Fruit fly (Drosophila melanogaster): Measurements from ENCODE around the gene CG15760.

Gene CG15760

DNA sequence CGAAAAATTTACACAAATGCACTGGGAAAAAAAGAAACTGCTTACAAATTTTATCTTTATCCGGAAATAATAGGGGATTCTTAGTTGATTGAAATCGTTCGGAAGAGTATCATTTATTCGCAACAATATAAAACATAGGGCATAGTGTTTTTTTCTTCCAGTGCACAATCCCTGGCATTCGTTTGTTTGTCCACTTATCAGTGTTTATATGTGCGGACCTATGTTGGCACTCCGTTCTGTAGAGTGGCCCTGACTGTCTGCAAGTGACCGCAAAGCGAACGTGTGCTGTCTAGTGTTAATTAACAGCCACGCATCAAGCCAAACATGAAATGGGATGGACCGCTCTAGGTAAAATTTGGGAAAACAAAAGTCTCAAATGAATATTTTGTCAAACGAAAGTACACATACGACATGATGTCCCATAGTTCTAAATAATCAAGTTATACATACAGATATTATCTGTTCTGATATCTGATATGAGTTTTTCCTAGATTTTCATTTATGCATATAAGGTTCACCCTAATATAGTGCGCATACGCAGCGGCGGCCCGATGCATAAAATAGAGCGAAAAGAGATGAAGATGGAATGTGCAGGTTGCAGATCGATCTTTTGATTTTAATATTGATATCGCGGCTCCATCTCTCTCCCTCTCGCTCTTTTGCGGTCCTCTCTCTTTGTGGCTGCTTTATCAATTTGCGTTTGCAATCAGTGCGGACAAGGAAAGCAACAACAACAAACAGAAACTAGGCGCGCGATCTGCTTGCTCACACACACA, 28.2 kb upstream of the CG15760 start (continued):
- peak; percentile 87 for TF ChIP-seq H15 (GFP tag; IDR thresholded peaks at IDR 0.05)
- peak; percentile 92 for TF ChIP-seq H2.0 (GFP tag; IDR thresholded peaks at IDR 0.05)
- no peak for TF ChIP-seq Stat92E (GFP tag; optimal IDR thresholded peaks at IDR 0.05)
- TF ChIP-seq D19A (tag; optimal IDR thresholded peaks at IDR 0.05): peak; percentile 88
- peak; percentile 78 for TF ChIP-seq CG43689 (GFP tag; IDR thresholded peaks at IDR 0.05)
- TF ChIP-seq CG10366 (GFP tag; IDR thresholded peaks at IDR 0.05): peak; percentile 94
- TF ChIP-seq Eip74EF (GFP tag; optimal IDR thresholded peaks at IDR 0.05): peak in 1 of 2 experiments; percentile 86
- peak; percentile 93 for TF ChIP-seq luna (GFP tag; optimal IDR thresholded peaks at IDR 0.05)
- peak; percentile 16 for TF ChIP-seq pzg (GFP tag; optimal IDR thresholded peaks at IDR 0.05)
- peak; percentile 93 for TF ChIP-seq Ada2b (GFP tag; IDR thresholded peaks at IDR 0.05)
- peak; percentile 81 for TF ChIP-seq CG2202 (tag; optimal IDR thresholded peaks at IDR 0.05)
- peak; percentile 88 for TF ChIP-seq tap (tag; optimal IDR thresholded peaks at IDR 0.05)
- peak; percentile 95 for TF ChIP-seq HmgZ (tag; optimal IDR thresholded peaks at IDR 0.05)
- TF ChIP-seq nom (GFP tag; optimal IDR thresholded peaks at IDR 0.05): peak; percentile 76
- TF ChIP-seq Doc2 (GFP tag; IDR thresholded peaks at IDR 0.05): peak; percentile 69; the same call in 1 of the 2 replicates
- peak; percentile 96 for TF ChIP-seq Antp (GFP tag; optimal IDR thresholded peaks at IDR 0.05)
- peak; percentile 96 for TF ChIP-seq ci (GFP tag; IDR thresholded peaks at IDR 0.05)
- peak; percentile 96 for TF ChIP-seq pnt (GFP tag; optimal IDR thresholded peaks at IDR 0.05)
- peak; percentile 94 for TF ChIP-seq CG9932 (GFP tag; IDR thresholded peaks at IDR 0.05)
- TF ChIP-seq pho (GFP tag; optimal IDR thresholded peaks at IDR 0.05): peak; percentile 96
- peak; percentile 89 for TF ChIP-seq CG32772 (GFP tag; IDR thresholded peaks at IDR 0.05)
- TF ChIP-seq hb (GFP tag; IDR thresholded peaks at IDR 0.05; ENCODE audit: partially characterized antibody): no peak
- peak; percentile 78 for TF ChIP-seq ssp (GFP tag; IDR thresholded peaks at IDR 0.05)
- peak; percentile 88 for TF ChIP-seq CG11093 (GFP tag; IDR thresholded peaks at IDR 0.05)
- peak; percentile 84 for TF ChIP-seq CG5953 (GFP tag; IDR thresholded peaks at IDR 0.05)
- peak; percentile 87 for TF ChIP-seq CG13123 (GFP tag; optimal IDR thresholded peaks at IDR 0.05)
- TF ChIP-seq her (GFP tag; optimal IDR thresholded peaks at IDR 0.05): peak; percentile 95
- TF ChIP-seq crp (GFP tag; optimal IDR thresholded peaks at IDR 0.05): peak in 1 of 2 experiments; percentile 53
- TF ChIP-seq CG30403 (GFP tag; optimal IDR thresholded peaks at IDR 0.05): peak; percentile 95
- peak; percentile 48 for TF ChIP-seq ftz-f1 (GFP tag; optimal IDR thresholded peaks at IDR 0.05)
- TF ChIP-seq Hr3 (GFP tag; optimal IDR thresholded peaks at IDR 0.05): peak; percentile 91
- TF ChIP-seq CG1602 (GFP tag; optimal IDR thresholded peaks at IDR 0.05): peak; percentile 91
- peak; percentile 93 for TF ChIP-seq ems (GFP tag; optimal IDR thresholded peaks at IDR 0.05)
- TF ChIP-seq sd (tag; optimal IDR thresholded peaks at IDR 0.05): peak; percentile 81
- TF ChIP-seq prd (optimal IDR thresholded peaks at IDR 0.05): no peak
- TF ChIP-seq prd (GFP tag; IDR thresholded peaks at IDR 0.05): peak; percentile 94
- TF ChIP-seq salm (tag; optimal IDR thresholded peaks at IDR 0.05): peak; percentile 82
- TF ChIP-seq Dip2 (GFP tag; IDR thresholded peaks at IDR 0.05): 0 out of 2 replicates have a peak, but pooled peaks have one; percentile 23
- TF ChIP-seq CG16815 (GFP tag; optimal IDR thresholded peaks at IDR 0.05): peak; percentile 84
- TF ChIP-seq Bgb (GFP tag; IDR thresholded peaks at IDR 0.05; ENCODE audit: partially characterized antibody): no peak
- TF ChIP-seq Xrp1 (GFP tag; IDR thresholded peaks at IDR 0.05): peak; percentile 90
- TF ChIP-seq esg (GFP tag; conservative IDR thresholded peaks at IDR 0.05): peak; percentile 89
- no peak for TF ChIP-seq CG16813 (GFP tag; IDR thresholded peaks at IDR 0.05; ENCODE audit: partially characterized antibody)
- peak; percentile 90 for TF ChIP-seq CG10462 (GFP tag; optimal IDR thresholded peaks at IDR 0.05)
- TF ChIP-seq fd64A (GFP tag; optimal IDR thresholded peaks at IDR 0.05): peak; percentile 76
- TF ChIP-seq mld (GFP tag; IDR thresholded peaks at IDR 0.05; ENCODE audit: partially characterized antibody): no peak
- peak; percentile 87 for TF ChIP-seq disco-r (GFP tag; optimal IDR thresholded peaks at IDR 0.05)
- peak; percentile 94 for TF ChIP-seq CG11504 (tag; optimal IDR thresholded peaks at IDR 0.05)
- peak; percentile 20; the same call in 1 of the 3 replicates for TF ChIP-seq CG2199 (GFP tag; IDR thresholded peaks at IDR 0.05)
